Fruit fly (Drosophila melanogaster): ENCODE measurements around the gene CG17652.

Gene CG17652

DNA sequence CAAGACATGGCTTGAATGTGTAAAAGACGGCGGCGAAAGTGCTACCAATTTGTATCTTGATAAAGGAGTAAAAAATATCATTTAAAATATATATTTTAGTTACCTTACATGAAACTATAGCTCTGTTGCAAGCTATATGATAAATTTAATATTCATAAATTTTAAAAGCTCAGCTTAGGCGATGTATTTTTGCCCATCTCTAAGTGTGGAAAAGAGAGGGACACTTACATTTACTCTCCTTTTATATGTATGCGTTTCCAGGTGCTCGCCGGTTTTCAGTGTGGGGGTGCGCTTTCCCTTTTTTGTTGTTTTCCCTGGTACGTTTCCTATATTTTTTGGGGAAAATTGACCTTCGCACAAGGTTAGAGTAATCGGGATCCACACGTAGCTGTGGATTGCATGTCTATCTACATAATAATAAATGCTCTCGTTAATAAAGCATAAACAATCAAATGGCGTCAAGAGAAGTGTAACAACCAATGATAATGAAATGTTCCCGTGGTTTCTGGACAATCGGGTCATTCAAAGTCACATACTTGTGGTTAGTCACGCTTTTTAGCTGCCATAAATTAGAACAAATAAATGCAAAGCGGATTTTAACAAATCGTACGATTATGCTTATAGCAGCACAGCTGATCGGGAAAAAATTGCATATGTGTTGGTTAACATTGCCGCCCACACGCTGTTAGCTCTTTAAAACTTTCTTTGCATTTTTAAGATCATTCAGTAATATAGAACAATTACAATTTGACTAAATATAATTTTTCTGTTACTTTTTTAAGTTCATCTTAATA lies 4.1 kb downstream of the CG17652 start (continued):
- peak; percentile 96 for TF ChIP-seq eg (GFP tag; IDR thresholded peaks at IDR 0.05)
- TF ChIP-seq acj6 (GFP tag; optimal IDR thresholded peaks at IDR 0.05): peak; percentile 98
- TF ChIP-seq dac (GFP tag; optimal IDR thresholded peaks at IDR 0.05): peak; percentile 96
- peak; percentile 98 for TF ChIP-seq CG6808 (GFP tag; optimal IDR thresholded peaks at IDR 0.05)
- peak; percentile 99 for TF ChIP-seq ss (GFP tag; optimal IDR thresholded peaks at IDR 0.05)
- TF ChIP-seq CG32006 (GFP tag; optimal IDR thresholded peaks at IDR 0.05): peak; percentile 99
- TF ChIP-seq CG4318 (GFP tag; optimal IDR thresholded peaks at IDR 0.05): peak; percentile 95
- peak; percentile 98 for TF ChIP-seq lz (GFP tag; optimal IDR thresholded peaks at IDR 0.05)
- peak; percentile 95 for TF ChIP-seq Sox15 (GFP tag; optimal IDR thresholded peaks at IDR 0.05)
- peak; percentile 99 for TF ChIP-seq CG34406 (GFP tag; optimal IDR thresholded peaks at IDR 0.05)
- peak; percentile 98 for TF ChIP-seq Eip75B (GFP tag; optimal IDR thresholded peaks at IDR 0.05)
- peak; percentile 95 for TF ChIP-seq Lpt (GFP tag; optimal IDR thresholded peaks at IDR 0.05)
- peak; percentile 92 for TF ChIP-seq Ets21C (GFP tag; optimal IDR thresholded peaks at IDR 0.05)
- TF ChIP-seq cyc (GFP tag; optimal IDR thresholded peaks at IDR 0.05): peak; percentile 95
- TF ChIP-seq achi (GFP tag; optimal IDR thresholded peaks at IDR 0.05): peak; percentile 99
- TF ChIP-seq CG16779 (tag; optimal IDR thresholded peaks at IDR 0.05): peak; percentile 96
- TF ChIP-seq CG6792 (GFP tag; optimal IDR thresholded peaks at IDR 0.05): peak; percentile 98
- TF ChIP-seq esn (GFP tag; optimal IDR thresholded peaks at IDR 0.05): peak; percentile 99
- TF ChIP-seq CG10631 (GFP tag; optimal IDR thresholded peaks at IDR 0.05): peak; percentile 99
- peak; percentile 98 for TF ChIP-seq topi (GFP tag; optimal IDR thresholded peaks at IDR 0.05)
- TF ChIP-seq CG10669 (GFP tag; optimal IDR thresholded peaks at IDR 0.05): peak; percentile 96
- peak; percentile 94 for TF ChIP-seq CG11902 (GFP tag; optimal IDR thresholded peaks at IDR 0.05)
- peak; percentile 98 for TF ChIP-seq dsx (GFP tag; optimal IDR thresholded peaks at IDR 0.05; ENCODE audit: poor library complexity, severe bottlenecking)
- peak; percentile 99 for TF ChIP-seq Ets96B (tag; optimal IDR thresholded peaks at IDR 0.05)
- TF ChIP-seq CG6163 (GFP tag; IDR thresholded peaks at IDR 0.05): peak; percentile 98
- peak; percentile 98 for TF ChIP-seq CG15336 (GFP tag; IDR thresholded peaks at IDR 0.05)
- peak; percentile 93 for TF ChIP-seq CG31627 (GFP tag; optimal IDR thresholded peaks at IDR 0.05)
- peak; percentile 96 for TF ChIP-seq Eip93F (GFP tag; optimal IDR thresholded peaks at IDR 0.05)
- peak; percentile 94 for TF ChIP-seq CG8319 (GFP tag; optimal IDR thresholded peaks at IDR 0.05)
- peak; percentile 98 for TF ChIP-seq fd59A (GFP tag; optimal IDR thresholded peaks at IDR 0.05)
- peak; percentile 97 for TF ChIP-seq Hr4 (GFP tag; optimal IDR thresholded peaks at IDR 0.05)

DNA sequence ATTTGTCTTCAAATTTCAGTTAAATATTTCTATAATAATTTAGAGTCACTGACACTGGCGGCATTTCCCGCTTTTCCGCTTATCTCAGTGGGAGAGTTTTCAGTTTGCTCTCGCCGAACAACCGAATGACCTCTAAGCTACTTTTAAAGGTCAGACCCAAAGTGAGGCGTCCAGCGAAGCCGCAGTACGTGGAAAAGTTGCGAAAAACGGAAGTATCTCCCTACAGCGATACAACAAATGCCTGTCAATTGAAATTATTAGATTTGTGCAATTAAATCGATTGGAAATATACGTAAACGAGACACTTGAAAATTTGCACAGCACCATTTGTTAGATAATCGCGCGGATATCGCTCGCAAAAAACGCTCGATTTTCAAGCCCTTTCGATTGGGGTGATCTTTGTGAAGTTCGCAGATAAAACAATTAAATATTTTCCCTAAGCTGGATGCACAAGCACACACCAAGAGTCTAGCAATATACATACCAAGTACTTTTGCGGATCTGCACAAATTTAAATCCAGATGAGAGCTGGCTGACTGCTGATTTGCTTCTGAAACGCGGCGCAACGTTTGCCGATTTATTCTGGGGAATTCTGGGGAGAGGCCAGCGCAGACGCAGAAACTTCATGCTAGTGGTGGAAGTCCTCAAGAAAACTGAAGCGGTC lies 4.9 kb downstream of the CG17652 start:
- TF ChIP-seq spab (GFP tag; optimal IDR thresholded peaks at IDR 0.05) (peak; percentile 96), Eip78C (GFP tag) (no peak), CG15336 (GFP tag; IDR thresholded peaks at IDR 0.05) (no peak), acj6 (GFP tag; optimal IDR thresholded peaks at IDR 0.05) (no peak)

DNA sequence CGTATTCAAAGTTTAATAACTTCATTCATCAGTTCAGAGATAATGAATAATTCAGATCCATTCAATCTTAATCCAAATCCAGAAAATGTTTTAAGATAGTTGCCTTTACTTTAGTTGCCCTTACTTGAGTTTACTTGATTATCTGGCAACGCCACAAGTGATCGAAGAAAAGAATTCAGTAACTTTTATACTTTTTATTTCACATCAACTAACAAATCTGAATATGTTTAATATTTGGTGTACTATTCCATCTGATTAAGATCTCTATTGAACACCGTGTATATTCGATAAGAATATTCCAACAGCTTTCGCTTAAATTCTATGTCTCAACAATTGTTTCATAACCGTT lies 7.6 kb downstream of the CG17652 start:
- TF ChIP-seq Sox15 (GFP tag; optimal IDR thresholded peaks at IDR 0.05): no peak
- no peak for TF ChIP-seq CG3032 (tag; optimal IDR thresholded peaks at IDR 0.05)
- TF ChIP-seq CG11762 (GFP tag; optimal IDR thresholded peaks at IDR 0.05; ENCODE audit: insufficient read depth): no peak
- TF ChIP-seq CG6276 (GFP tag; optimal IDR thresholded peaks at IDR 0.05): no peak
- no peak for TF ChIP-seq CG34406 (GFP tag; optimal IDR thresholded peaks at IDR 0.05)
- TF ChIP-seq CG9139 (GFP tag; optimal IDR thresholded peaks at IDR 0.05): no peak
- TF ChIP-seq CG8632 (GFP tag; optimal IDR thresholded peaks at IDR 0.05): no peak
- no peak for TF ChIP-seq spab (GFP tag; optimal IDR thresholded peaks at IDR 0.05)
- no peak for TF ChIP-seq CG11902 (GFP tag; optimal IDR thresholded peaks at IDR 0.05)
